Worm (Caenorhabditis elegans): Measurements from ENCODE around the gene clc-17.

Gene clc-17

DNA sequence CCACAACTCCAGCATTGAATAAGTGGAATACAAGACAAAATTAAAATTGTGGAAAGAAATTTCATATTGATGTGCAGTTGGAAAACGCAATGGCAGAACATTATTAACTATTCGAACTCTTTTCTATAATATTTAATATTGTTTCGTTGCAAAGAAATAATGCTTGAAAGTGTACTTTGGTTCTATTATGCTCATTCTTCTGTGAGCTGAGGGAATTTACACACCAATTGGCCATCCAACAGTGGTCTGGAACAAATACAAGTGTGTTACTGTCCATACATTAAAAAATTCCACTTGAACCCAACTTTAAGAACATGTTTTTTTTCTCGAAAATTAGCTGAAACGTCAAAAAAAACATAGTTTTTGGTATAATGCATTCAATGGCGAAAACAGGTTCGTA, 27.5 kb upstream of the clc-17 start, which contains the start of gene W04G3.13:
Gene W04G3.13 (minus strand): TSS at position 101 of the 400 bp plus-strand sequence.
- TF ChIP-seq egl-5 (tag; optimal IDR thresholded peaks at IDR 0.05) (no peak), nhr-12 (tag; optimal IDR thresholded peaks at IDR 0.05) (no peak), snpc-4 (tag; optimal IDR thresholded peaks at IDR 0.05) (no peak), ztf-4 (tag; optimal IDR thresholded peaks at IDR 0.05) (no peak), lin-39 (tag; optimal IDR thresholded peaks at IDR 0.05) (no peak), ceh-28 (tag; optimal IDR thresholded peaks at IDR 0.05) (no peak), nhr-28 (tag; optimal IDR thresholded peaks at IDR 0.05) (no peak), nhr-77 (tag; optimal IDR thresholded peaks at IDR 0.05) (no peak), nhr-237 (tag; optimal IDR thresholded peaks at IDR 0.05) (no peak)

ce11 chrX:11080170-11080728, 26.9 kb upstream of the clc-17 start, which contains the start of gene sulp-7:
Gene sulp-7 (plus strand): TSS chrX:11080678.
- TF ChIP-seq skn-1 (tag; optimal IDR thresholded peaks at IDR 0.05) (no peak), unc-62 (GFP tag; optimal IDR thresholded peaks at IDR 0.05) (no peak), zag-1 (tag; optimal IDR thresholded peaks at IDR 0.05) (no peak), elt-2 (tag; optimal IDR thresholded peaks at IDR 0.05) (peak; percentile 57), nhr-237 (tag; optimal IDR thresholded peaks at IDR 0.05) (no peak), ceh-28 (tag; optimal IDR thresholded peaks at IDR 0.05) (no peak), nhr-12 (tag; optimal IDR thresholded peaks at IDR 0.05) (no peak), nfya-1 (tag; optimal IDR thresholded peaks at IDR 0.05; ENCODE audit: insufficient read depth) (peak; percentile 19), ztf-11 (tag; optimal IDR thresholded peaks at IDR 0.05) (no peak), pha-4 (tag; optimal IDR thresholded peaks at IDR 0.05) (peak; percentile 23), pqm-1 (tag; optimal IDR thresholded peaks at IDR 0.05) (peak; percentile 42), mml-1 (tag; optimal IDR thresholded peaks at IDR 0.05) (no peak), nhr-67 (tag; optimal IDR thresholded peaks at IDR 0.05) (no peak), lsy-12 (tag; optimal IDR thresholded peaks at IDR 0.05) (no peak), nhr-11 (tag; optimal IDR thresholded peaks at IDR 0.05) (no peak), sea-2 (GFP tag; optimal IDR thresholded peaks at IDR 0.05) (no peak), egl-27 (tag; optimal IDR thresholded peaks at IDR 0.05) (no peak), ceh-16 (tag; optimal IDR thresholded peaks at IDR 0.05) (no peak), mdl-1 (tag; optimal IDR thresholded peaks at IDR 0.05) (no peak), jun-1 (tag; optimal IDR thresholded peaks at IDR 0.05) (no peak), fkh-2 (tag; optimal IDR thresholded peaks at IDR 0.05) (no peak), fkh-10 (GFP tag; optimal IDR thresholded peaks at IDR 0.05) (no peak), elt-1 (tag; optimal IDR thresholded peaks at IDR 0.05) (no peak), egl-5 (tag; optimal IDR thresholded peaks at IDR 0.05) (no peak), ama-1 (optimal IDR thresholded peaks at IDR 0.05) (no peak), ztf-4 (tag; optimal IDR thresholded peaks at IDR 0.05) (no peak), eor-1 (tag; optimal IDR thresholded peaks at IDR 0.05) (no peak), unc-39 (tag; optimal IDR thresholded peaks at IDR 0.05) (no peak), nhr-28 (tag; optimal IDR thresholded peaks at IDR 0.05) (no peak), nhr-43 (tag; optimal IDR thresholded peaks at IDR 0.05; ENCODE audit: poor library complexity, severe bottlenecking) (no peak), ZK546.5 (tag; optimal IDR thresholded peaks at IDR 0.05) (no peak), snpc-4 (tag; optimal IDR thresholded peaks at IDR 0.05) (no peak), nhr-23 (tag; optimal IDR thresholded peaks at IDR 0.05) (no peak), elt-3 (tag; optimal IDR thresholded peaks at IDR 0.05) (no peak)

DNA sequence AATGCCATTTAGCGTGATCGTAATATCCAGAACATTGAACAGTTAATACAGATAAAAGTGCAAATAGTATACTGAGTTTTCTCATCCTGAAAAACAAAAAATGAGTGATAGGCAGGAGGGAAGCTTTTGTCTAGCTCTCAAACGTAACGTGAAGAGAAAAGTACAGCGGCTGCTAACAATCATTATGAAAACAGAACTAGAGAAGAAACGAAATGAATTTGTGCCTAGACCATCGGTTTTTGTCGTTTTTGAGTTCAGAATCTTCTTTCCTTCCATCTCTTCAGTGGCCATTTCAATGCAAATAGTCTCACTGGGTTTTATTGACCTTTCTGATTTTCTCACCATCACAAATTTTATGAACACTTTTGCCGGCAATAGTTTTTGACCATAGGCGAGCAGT, 22.0 kb upstream of the clc-17 start, which contains the start of gene W04G3.7:
Gene W04G3.7 (minus strand): TSS at position 101 of the 400 bp plus-strand sequence.
- no peak for TF ChIP-seq nhr-43 (tag; optimal IDR thresholded peaks at IDR 0.05; ENCODE audit: poor library complexity, severe bottlenecking)
- no peak for TF ChIP-seq tbx-2 (tag; optimal IDR thresholded peaks at IDR 0.05)
- no peak for TF ChIP-seq pqm-1 (tag; optimal IDR thresholded peaks at IDR 0.05)
- TF ChIP-seq hmg-11 (tag; optimal IDR thresholded peaks at IDR 0.05), result no peak
- no peak for TF ChIP-seq elt-1 (tag; optimal IDR thresholded peaks at IDR 0.05)
- no peak for TF ChIP-seq nhr-12 (tag; optimal IDR thresholded peaks at IDR 0.05)
- no peak for TF ChIP-seq nhr-23 (tag; optimal IDR thresholded peaks at IDR 0.05)
- TF ChIP-seq sea-2 (GFP tag; optimal IDR thresholded peaks at IDR 0.05), result no peak
- TF ChIP-seq ceh-9 (tag; optimal IDR thresholded peaks at IDR 0.05), result no peak

Measured in whole organism, L3 larva.